Fruit fly (Drosophila melanogaster) whole organism, pupa: ENCODE data around the gene skd.

Experiments
- CG10348 ChIP-seq: fragments of 200-800 bp; sonication (Bioruptor generic); IDR thresholded peaks from 2 replicates; pipeline ENCODE4 v1.3.6; 2022; ENCODE audit warnings: missing biosample characterization, missing genetic modification characterization
- CG12605 ChIP-seq: fragments of 200-800 bp; sonication (Bioruptor generic); IDR thresholded peaks from 2 replicates; pipeline ENCODE4 v1.3.6; 2022; ENCODE audit warnings: missing biosample characterization, missing genetic modification characterization
- CG13204 ChIP-seq: fragments of 200-800 bp; sonication (Bioruptor generic); optimal IDR thresholded peaks from 2 replicates; lab custom pipeline; 2018; ENCODE audit warnings: missing biosample characterization, mild to moderate bottlenecking, missing genetic modification characterization, moderate library complexity
- CG14655 ChIP-seq: fragments of 200-800 bp; sonication (Bioruptor generic); optimal IDR thresholded peaks from 3 replicates; lab custom pipeline; 2017; ENCODE audit warnings: mild to moderate bottlenecking, missing biosample characterization, missing genetic modification reagents, missing genetic modification characterization
- CG15710 ChIP-seq: fragments of 200-800 bp; sonication (Bioruptor generic); optimal IDR thresholded peaks from 2 replicates; lab custom pipeline; 2018; ENCODE audit warnings: missing biosample characterization, mild to moderate bottlenecking, missing genetic modification characterization, moderate library complexity
- CG17806 ChIP-seq: fragments of 200-800 bp; sonication (Bioruptor generic); optimal IDR thresholded peaks from 2 replicates; lab custom pipeline; 2018; ENCODE audit warnings: missing biosample characterization, mild to moderate bottlenecking, missing genetic modification characterization, moderate library complexity
- CG32121 ChIP-seq: fragments of 200-800 bp; sonication (Bioruptor generic); IDR thresholded peaks from 2 replicates; pipeline ENCODE4 v1.3.6; 2022; ENCODE audit warnings: missing biosample characterization, missing genetic modification characterization
- CG34367 ChIP-seq: fragments of 200-800 bp; sonication (Bioruptor generic); optimal IDR thresholded peaks from 2 replicates; lab custom pipeline; 2018; ENCODE audit warnings: missing biosample characterization, mild to moderate bottlenecking, missing genetic modification characterization
- CG4496 ChIP-seq: fragments of 200-800 bp; sonication (Bioruptor generic); IDR thresholded peaks from 3 replicates; pipeline ENCODE4 v1.3.6; 2022; ENCODE audit warnings: missing biosample characterization, missing genetic modification characterization
- CG8159 ChIP-seq: fragments of 200-800 bp; sonication (Bioruptor generic); optimal IDR thresholded peaks from 3 replicates; lab custom pipeline; 2018; ENCODE audit warnings: missing biosample characterization, mild to moderate bottlenecking, missing genetic modification characterization, moderate library complexity
- CG8301 ChIP-seq: fragments of 200-800 bp; sonication (Bioruptor generic); optimal IDR thresholded peaks from 2 replicates; lab custom pipeline; 2018; ENCODE audit warnings: missing biosample characterization, mild to moderate bottlenecking, missing genetic modification characterization
- CG9948 ChIP-seq: fragments of 200-800 bp; sonication (Bioruptor generic); optimal IDR thresholded peaks from 2 replicates; lab custom pipeline; 2018; ENCODE audit warnings: missing biosample characterization, mild to moderate bottlenecking, missing genetic modification characterization, moderate library complexity
- D1 ChIP-seq: fragments of 200-800 bp; sonication (Bioruptor generic); optimal IDR thresholded peaks from 2 replicates; lab custom pipeline; 2018; ENCODE audit warnings: missing biosample characterization, mild to moderate bottlenecking, missing genetic modification characterization, moderate library complexity
- EcR ChIP-seq: fragments of 200-800 bp; sonication (Bioruptor generic); optimal IDR thresholded peaks from 3 replicates; lab custom pipeline; 2019; ENCODE audit warnings: missing biosample characterization, missing genetic modification characterization, mild to moderate bottlenecking, moderate library complexity, missing genetic modification reagents
- Ets98B ChIP-seq: fragments of 200-800 bp; sonication (Bioruptor generic); IDR thresholded peaks from 2 replicates; pipeline ENCODE4 v1.3.6; 2022; ENCODE audit warnings: missing biosample characterization, missing genetic modification characterization
- Pif1A ChIP-seq: fragments of 200-800 bp; sonication (Bioruptor generic); optimal IDR thresholded peaks from 3 replicates; lab custom pipeline; 2016; ENCODE audit warnings: missing biosample characterization, missing genetic modification characterization
- Pif1B ChIP-seq: fragments of 200-800 bp; sonication (Bioruptor generic); optimal IDR thresholded peaks from 3 replicates; lab custom pipeline; 2016; ENCODE audit warnings: missing biosample characterization, missing genetic modification characterization
- Snoo ChIP-seq: fragments of 200-800 bp; sonication (Bioruptor generic); optimal IDR thresholded peaks from 3 replicates; lab custom pipeline; 2017; ENCODE audit warnings: missing biosample characterization, mild to moderate bottlenecking, missing genetic modification characterization, inconsistent platforms
- fd96Ca ChIP-seq: fragments of 200-800 bp; sonication (Bioruptor generic); IDR thresholded peaks from 3 replicates; pipeline ENCODE4 v1.3.6; 2022; ENCODE audit warnings: missing biosample characterization, missing genetic modification characterization
- gl ChIP-seq: fragments of 200-800 bp; sonication (Bioruptor generic); optimal IDR thresholded peaks from 2 replicates; lab custom pipeline; 2018; ENCODE audit warnings: missing biosample characterization, mild to moderate bottlenecking, missing genetic modification characterization
- rn ChIP-seq: fragments of 200-800 bp; sonication (Bioruptor generic); IDR thresholded peaks from 2 replicates; pipeline ENCODE4 v1.3.6; 2022; ENCODE audit warnings: missing biosample characterization, missing genetic modification characterization

Gene skd

DNA sequence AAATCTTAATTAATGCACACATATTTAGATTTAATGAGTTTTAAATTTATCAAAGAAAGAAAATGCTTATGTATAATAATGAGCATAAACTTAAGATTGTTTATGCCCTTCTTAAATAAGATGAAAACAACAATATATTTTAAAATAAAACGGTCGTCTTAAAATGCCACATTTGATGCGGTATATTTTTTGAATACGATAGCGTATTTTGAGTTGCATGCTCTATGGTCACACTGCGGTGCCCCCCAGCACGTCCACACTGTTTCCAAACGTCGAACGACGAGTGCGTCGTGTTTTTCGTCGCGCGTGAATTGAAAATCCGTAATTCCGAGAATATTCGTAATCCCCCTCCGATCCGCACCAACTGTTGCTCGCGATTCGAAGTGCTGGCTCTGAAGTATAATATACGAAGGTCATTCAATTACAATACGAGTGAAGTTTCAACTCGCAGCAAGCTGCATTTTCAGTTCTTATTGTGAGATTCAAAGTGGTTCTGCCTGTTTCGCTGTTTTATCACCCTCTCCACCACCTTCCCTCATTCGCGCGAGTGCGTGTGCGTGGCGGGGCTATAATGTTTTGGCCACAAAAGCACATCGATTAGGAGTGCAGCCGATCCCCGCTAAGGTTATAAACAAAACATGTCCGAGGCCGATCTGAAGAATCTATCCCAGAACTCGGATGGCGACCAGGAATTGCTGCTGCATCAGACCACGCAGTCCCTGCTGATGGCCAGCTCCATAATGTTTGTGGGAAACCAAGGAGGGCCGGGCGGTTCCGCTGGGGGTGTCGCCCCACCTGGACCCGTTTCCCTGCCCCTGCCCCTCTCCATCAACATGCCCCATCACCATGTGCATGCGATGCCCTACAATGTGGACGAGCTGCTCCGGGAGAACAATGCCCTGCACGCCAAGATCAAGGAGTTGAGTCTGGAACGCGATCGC lies 7.3 kb upstream of the skd start, which contains the start of gene siz:
Gene siz (plus strand): TSS at position 255 of the 941 bp plus-strand sequence.
- no peak for TF ChIP-seq gl
- no peak for TF ChIP-seq CG15710 (tag; lab: Kevin White, UChicago)
- peak; percentile 28 for TF ChIP-seq CG13204 (GFP tag; lab: Kevin White, UChicago)
- TF ChIP-seq CG17806 (tag; lab: Kevin White, UChicago): peak; percentile 17
- no peak for TF ChIP-seq D1 (tag; lab: Kevin White, UChicago)
- no peak for TF ChIP-seq CG10348
- TF ChIP-seq CG32121 (GFP tag; lab: Robert Waterston, UW): no peak
- no peak for TF ChIP-seq CG8301 (tag; lab: Kevin White, UChicago)
- TF ChIP-seq CG34367 (tag; lab: Kevin White, UChicago): no peak
- TF ChIP-seq fd96Ca (GFP tag; lab: Robert Waterston, UW): peak; percentile 9; the same call in 1 of the 3 replicates
- no peak for TF ChIP-seq Pif1A (GFP tag; lab: Kevin White, UChicago)
- TF ChIP-seq CG8159 (tag; lab: Kevin White, UChicago): no peak
- TF ChIP-seq CG9948: no peak
- peak; percentile 63 for TF ChIP-seq EcR (GFP tag; lab: Kevin White, UChicago)
- peak; percentile 45; the same call in 1 of the 2 replicates for TF ChIP-seq CG12605
- TF ChIP-seq CG4496: no peak; the same call in 2 of the 3 replicates
- TF ChIP-seq Ets98B (GFP tag; lab: Robert Waterston, UW): no peak
- no peak for TF ChIP-seq Pif1B (GFP tag; lab: Kevin White, UChicago)
- TF ChIP-seq rn: no peak
- no peak for TF ChIP-seq CG14655 (GFP tag; lab: Kevin White, UChicago)
- TF ChIP-seq Snoo: no peak

DNA sequence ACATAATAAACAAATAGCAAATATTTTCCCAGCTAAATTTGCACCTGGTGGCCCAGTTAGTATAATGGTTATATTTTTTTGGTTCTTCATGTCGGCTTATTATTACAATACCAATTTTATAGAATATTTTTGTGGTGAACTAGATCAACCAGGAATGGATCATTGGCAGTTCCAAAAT lies 6.8 kb upstream of the skd start, which contains the start of gene CG10581:
Gene CG10581 (minus strand): TSS at position 101 of the 178 bp plus-strand sequence.
- TF ChIP-seq D1 (tag; lab: Kevin White, UChicago): no peak
- TF ChIP-seq fd96Ca (GFP tag; lab: Robert Waterston, UW): no peak
- no peak for TF ChIP-seq Pif1B (GFP tag; lab: Kevin White, UChicago)
- TF ChIP-seq CG8159 (tag; lab: Kevin White, UChicago): no peak
- TF ChIP-seq EcR (GFP tag; lab: Kevin White, UChicago): no peak
- TF ChIP-seq CG13204 (GFP tag; lab: Kevin White, UChicago): no peak
- TF ChIP-seq Ets98B (GFP tag; lab: Robert Waterston, UW): no peak
- no peak for TF ChIP-seq Pif1A (GFP tag; lab: Kevin White, UChicago)
- no peak for TF ChIP-seq CG34367 (tag; lab: Kevin White, UChicago)
- TF ChIP-seq rn: no peak
- TF ChIP-seq CG4496: no peak
- TF ChIP-seq CG9948: no peak
- no peak for TF ChIP-seq CG12605
- TF ChIP-seq CG10348: no peak
- no peak for TF ChIP-seq CG14655 (GFP tag; lab: Kevin White, UChicago)
- TF ChIP-seq, all 21 proteins: peak for 0

- TF ChIP-seq Snoo (peak; percentile 94), Ets98B (GFP tag; lab: Robert Waterston, UW) (peak; percentile 82), rn (peak; percentile 63; the same call in 1 of the 2 replicates), CG13204 (GFP tag; lab: Kevin White, UChicago) (peak; percentile 82), CG15710 (tag; lab: Kevin White, UChicago) (peak; percentile 94), EcR (GFP tag; lab: Kevin White, UChicago) (peak; percentile 13), CG17806 (tag; lab: Kevin White, UChicago) (peak; percentile 92), CG12605 (peak; percentile 70), CG10348 (peak; percentile 46; the same call in 1 of the 2 replicates), CG4496 (peak; percentile 84), CG34367 (tag; lab: Kevin White, UChicago) (peak; percentile 89), D1 (tag; lab: Kevin White, UChicago) (peak; percentile 90), CG9948 (peak; percentile 93), gl (peak; percentile 60), CG14655 (GFP tag; lab: Kevin White, UChicago) (peak; percentile 96), fd96Ca (GFP tag; lab: Robert Waterston, UW) (no peak), CG8301 (tag; lab: Kevin White, UChicago) (peak; percentile 91), CG32121 (GFP tag; lab: Robert Waterston, UW) (peak; percentile 88), Pif1A (GFP tag; lab: Kevin White, UChicago) (peak; percentile 75), Pif1B (GFP tag; lab: Kevin White, UChicago) (peak; percentile 86), CG8159 (tag; lab: Kevin White, UChicago) (peak; percentile 95)
These were observed 4.1 kb upstream of the skd start, which contains the start of the genes CG10584 and Polr3E for dm6 chr3L:21031093-21031930. Gene CG10584, minus strand, starts transcription at chr3L:21031360. Gene Polr3E, plus strand, starts transcription at chr3L:21031825.

DNA sequence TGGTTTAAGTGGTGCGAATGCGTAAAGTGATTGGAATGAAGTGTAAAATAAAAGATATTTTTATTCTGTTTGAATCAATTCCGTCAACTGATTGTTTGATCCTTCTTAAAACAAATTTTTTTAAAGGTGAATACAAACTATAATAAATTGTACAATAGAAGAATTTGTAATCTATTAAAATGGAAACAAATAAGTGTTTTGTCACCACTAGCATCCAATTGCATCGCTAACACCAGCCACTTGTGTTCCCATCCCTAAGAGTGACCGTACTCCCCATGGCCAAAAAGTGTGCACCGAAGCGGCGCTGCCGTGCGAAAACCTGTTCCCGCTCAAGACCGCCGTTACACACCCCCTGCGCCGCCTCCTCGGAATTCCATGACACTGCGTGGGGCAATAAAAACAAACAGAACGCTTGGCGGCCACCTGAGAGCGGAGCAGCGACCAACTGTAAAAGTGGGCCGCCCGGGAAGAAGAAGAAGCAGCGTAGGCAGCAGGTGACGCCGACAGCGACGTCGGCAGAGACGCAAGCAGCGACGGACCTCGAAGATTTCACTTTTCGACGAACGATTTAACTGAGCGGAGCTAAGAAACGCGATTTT lies 522 bp upstream of the skd start, which contains the start of gene Pdss2:
Gene Pdss2 (plus strand): TSS at position 259 of the 599 bp plus-strand sequence.
- TF ChIP-seq CG8301 (tag; lab: Kevin White, UChicago): peak; percentile 15
- peak; percentile 100 for TF ChIP-seq CG13204 (GFP tag; lab: Kevin White, UChicago)
- TF ChIP-seq EcR (GFP tag; lab: Kevin White, UChicago): peak; percentile 69
- no peak for TF ChIP-seq D1 (tag; lab: Kevin White, UChicago)
- TF ChIP-seq rn: peak; percentile 58
- peak; percentile 27 for TF ChIP-seq Pif1B (GFP tag; lab: Kevin White, UChicago)
- TF ChIP-seq CG32121 (GFP tag; lab: Robert Waterston, UW): peak; percentile 72
- peak; percentile 47 for TF ChIP-seq CG9948
- peak; percentile 77 for TF ChIP-seq fd96Ca (GFP tag; lab: Robert Waterston, UW)
- peak; percentile 35 for TF ChIP-seq gl
- TF ChIP-seq CG34367 (tag; lab: Kevin White, UChicago): peak; percentile 53
- TF ChIP-seq Pif1A (GFP tag; lab: Kevin White, UChicago): peak; percentile 45
- TF ChIP-seq CG17806 (tag; lab: Kevin White, UChicago): peak; percentile 50
- TF ChIP-seq Ets98B (GFP tag; lab: Robert Waterston, UW): peak; percentile 67
- TF ChIP-seq CG14655 (GFP tag; lab: Kevin White, UChicago): peak; percentile 58
- TF ChIP-seq CG8159 (tag; lab: Kevin White, UChicago): peak; percentile 57
- TF ChIP-seq Snoo: peak; percentile 34
- TF ChIP-seq CG10348: no peak
- peak; percentile 69 for TF ChIP-seq CG12605
- peak; percentile 83 for TF ChIP-seq CG4496
- peak; percentile 62 for TF ChIP-seq CG15710 (tag; lab: Kevin White, UChicago)
